Fruit fly (Drosophila melanogaster): Measurements from ENCODE around the gene Wdr33.

dm6 chr3R:5682921-5683748, 22.7 kb downstream of the Wdr33 start:
- TF ChIP-seq CG8478 (optimal IDR thresholded peaks at IDR 0.05) (no peak), CTCF (optimal IDR thresholded peaks at IDR 0.05) (no peak)

Measured in S2 (cell line).